Fruit fly (Drosophila melanogaster) whole organism, embryonic: Measurements from ENCODE around the gene Hip14.

Experiments
- CG10147 ChIP-seq: fragments of 200-800 bp; sonication (Bioruptor generic); optimal IDR thresholded peaks from 2 replicates; lab custom pipeline; 2019; ENCODE audit warnings: missing biosample characterization, mild to moderate bottlenecking, missing genetic modification characterization, moderate library complexity
- CG1024 ChIP-seq: fragments of 200-800 bp; sonication (Bioruptor generic); IDR thresholded peaks from 2 replicates; pipeline ENCODE4 v1.3.6; 2022; ENCODE audit warnings: missing biosample characterization, missing genetic modification characterization
- CG10654 ChIP-seq: fragments of 200-800 bp; sonication (Bioruptor generic); optimal IDR thresholded peaks from 2 replicates; lab custom pipeline; 2016; ENCODE audit warnings: missing biosample characterization, missing genetic modification characterization
- CG10979 ChIP-seq: fragments of 200-800 bp; sonication (Bioruptor generic); optimal IDR thresholded peaks from 2 replicates; lab custom pipeline; 2018; ENCODE audit warnings: missing biosample characterization, mild to moderate bottlenecking, missing genetic modification characterization, moderate library complexity
- CG13424 ChIP-seq: fragments of 200-800 bp; sonication (Bioruptor generic); optimal IDR thresholded peaks from 2 replicates; lab custom pipeline; 2019; ENCODE audit warnings: missing biosample characterization, mild to moderate bottlenecking, missing genetic modification characterization, moderate library complexity
- CG14014 ChIP-seq: fragments of 200-800 bp; sonication (Bioruptor generic); IDR thresholded peaks from 2 replicates; pipeline ENCODE4 v1.3.6; 2022; ENCODE audit warnings: missing biosample characterization, missing genetic modification characterization
- CG14667 ChIP-seq: fragments of 200-800 bp; sonication (Bioruptor generic); IDR thresholded peaks from 2 replicates; pipeline ENCODE4 v1.3.6; 2022; ENCODE audit warnings: missing biosample characterization, missing genetic modification characterization
- CG15073 ChIP-seq: fragments of 200-800 bp; sonication (Bioruptor generic); optimal IDR thresholded peaks from 2 replicates; lab custom pipeline; 2016; ENCODE audit warnings: missing biosample characterization, missing genetic modification characterization
- CG17385 ChIP-seq: fragments of 200-800 bp; sonication (Bioruptor generic); optimal IDR thresholded peaks from 3 replicates; lab custom pipeline; 2018; ENCODE audit warnings: missing biosample characterization, mild to moderate bottlenecking, missing genetic modification characterization
- CG30403 ChIP-seq: fragments of 200-800 bp; sonication (Bioruptor generic); optimal IDR thresholded peaks from 3 replicates; lab custom pipeline; 2016; ENCODE audit warnings: missing biosample characterization, missing genetic modification characterization
- CG34376 ChIP-seq: fragments of 200-800 bp; sonication (Bioruptor generic); optimal IDR thresholded peaks from 2 replicates; lab custom pipeline; 2018; ENCODE audit warnings: missing biosample characterization, mild to moderate bottlenecking, missing genetic modification characterization
- CG4328 ChIP-seq: fragments of 200-800 bp; sonication (Bioruptor generic); optimal IDR thresholded peaks from 3 replicates; lab custom pipeline; 2017; ENCODE audit warnings: missing biosample characterization, missing genetic modification reagents, missing genetic modification characterization
- CG6689 ChIP-seq: fragments of 200-800 bp; sonication (Bioruptor generic); IDR thresholded peaks from 2 replicates; pipeline ENCODE4 v1.3.6; 2022; ENCODE audit warnings: missing biosample characterization, missing genetic modification characterization
- CG7786 ChIP-seq: fragments of 200-800 bp; sonication (Bioruptor generic); optimal IDR thresholded peaks from 2 replicates; lab custom pipeline; 2016; ENCODE audit warnings: missing biosample characterization, missing genetic modification characterization
- CG7839 ChIP-seq: fragments of 200-800 bp; sonication (Bioruptor generic); optimal IDR thresholded peaks from 3 replicates; lab custom pipeline; 2018; ENCODE audit warnings: missing biosample characterization, mild to moderate bottlenecking, missing genetic modification characterization, moderate library complexity
- CG8290 ChIP-seq, 3 experiments: fragments of 200-800 bp; sonication (Bioruptor generic); optimal IDR thresholded peaks; 2 replicates each; lab custom pipeline; 2016 to 2019; ENCODE audit warnings: missing biosample characterization in 3 of 3, missing genetic modification characterization in 3 of 3, mild to moderate bottlenecking in 2 of 3, moderate library complexity in 1 of 3
- CrebB ChIP-seq: fragments of 200-800 bp; sonication (Bioruptor generic); optimal IDR thresholded peaks from 3 replicates; lab custom pipeline; 2018; ENCODE audit warnings: missing biosample characterization, mild to moderate bottlenecking, missing genetic modification characterization
- D19A ChIP-seq: fragments of 200-800 bp; optimal IDR thresholded peaks from 3 replicates; lab custom pipeline; 2019; ENCODE audit warnings: missing biosample characterization, mild to moderate bottlenecking, missing genetic modification characterization, moderate library complexity
- Doc2 ChIP-seq: fragments of 200-800 bp; sonication (Bioruptor generic); IDR thresholded peaks from 2 replicates; pipeline ENCODE4 v1.3.6; 2022; ENCODE audit warnings: missing biosample characterization, missing genetic modification characterization
- Fer2 ChIP-seq: fragments of 200-800 bp; sonication (Bioruptor generic); optimal IDR thresholded peaks from 2 replicates; lab custom pipeline; 2018; ENCODE audit warnings: missing biosample characterization, mild to moderate bottlenecking, missing genetic modification characterization, moderate library complexity
- H2.0 ChIP-seq: fragments of 200-800 bp; sonication (Bioruptor generic); IDR thresholded peaks from 2 replicates; pipeline ENCODE4 v1.3.6; 2022; ENCODE audit warnings: missing biosample characterization, missing genetic modification characterization
- Kr ChIP-seq: fragments of 200-800 bp; sonication (Bioruptor generic); optimal IDR thresholded peaks from 2 replicates; lab custom pipeline; 2017; ENCODE audit warnings: missing biosample characterization, mild to moderate bottlenecking, missing genetic modification characterization
- MESR4 ChIP-seq: fragments of 200-800 bp; sonication (Bioruptor generic); optimal IDR thresholded peaks from 2 replicates; lab custom pipeline; 2018; ENCODE audit warnings: missing biosample characterization, mild to moderate bottlenecking, missing genetic modification characterization, moderate library complexity
- Oli ChIP-seq: fragments of 200-800 bp; sonication (Bioruptor generic); optimal IDR thresholded peaks from 2 replicates; lab custom pipeline; 2018; ENCODE audit warnings: missing biosample characterization, mild to moderate bottlenecking, missing genetic modification characterization, moderate library complexity
- Ptx1 ChIP-seq: fragments of 200-800 bp; sonication (Bioruptor generic); IDR thresholded peaks from 2 replicates; pipeline ENCODE4 v1.3.6; 2022; ENCODE audit warnings: missing biosample characterization, missing genetic modification characterization
- Sin3A ChIP-seq: fragments of >200 bp; optimal IDR thresholded peaks from 2 replicates; lab custom pipeline; 2018
- Xbp1 ChIP-seq: fragments of 200-800 bp; sonication (Bioruptor generic); optimal IDR thresholded peaks from 3 replicates; lab custom pipeline; 2016; ENCODE audit warnings: missing biosample characterization, mild to moderate bottlenecking, missing genetic modification characterization
- bsh ChIP-seq, 2 experiments: fragments of 200-800 bp; sonication (Bioruptor generic); optimal IDR thresholded peaks; 2 replicates each; lab custom pipeline; 2017 to 2018; ENCODE audit warnings: mild to moderate bottlenecking in 2 of 2, missing biosample characterization in 2 of 2, missing genetic modification characterization in 2 of 2, moderate library complexity in 1 of 2
- crc ChIP-seq: fragments of 200-800 bp; sonication (Bioruptor generic); optimal IDR thresholded peaks from 2 replicates; lab custom pipeline; 2016; ENCODE audit warnings: missing biosample characterization, missing genetic modification characterization
- danr ChIP-seq: fragments of 200-800 bp; sonication (Bioruptor generic); IDR thresholded peaks from 2 replicates; pipeline ENCODE4 v1.3.6; 2022; ENCODE audit warnings: missing biosample characterization, missing genetic modification characterization
- dimm ChIP-seq: fragments of 200-800 bp; sonication (Bioruptor generic); IDR thresholded peaks from 2 replicates; pipeline ENCODE4 v1.3.6; 2022; ENCODE audit warnings: missing biosample characterization, missing genetic modification characterization
- disco-r ChIP-seq: fragments of 200-800 bp; sonication (Bioruptor generic); optimal IDR thresholded peaks from 2 replicates; lab custom pipeline; 2016; ENCODE audit warnings: missing biosample characterization, missing genetic modification characterization
- dpn ChIP-seq, 2 experiments: fragments of 200-800 bp; sonication (Bioruptor generic); optimal IDR thresholded peaks; 3 replicates each; lab custom pipeline; 2016; ENCODE audit warnings: missing biosample characterization in 2 of 2, missing genetic modification characterization in 2 of 2
- dysf ChIP-seq: fragments of 200-800 bp; sonication (Bioruptor generic); IDR thresholded peaks from 3 replicates; pipeline ENCODE4 v1.3.6; 2022; ENCODE audit warnings: missing biosample characterization, missing genetic modification characterization
- ewg ChIP-seq: fragments of 200-800 bp; sonication (Bioruptor generic); optimal IDR thresholded peaks from 3 replicates; lab custom pipeline; 2017; ENCODE audit warnings: mild to moderate bottlenecking, missing biosample characterization, missing genetic modification reagents, missing genetic modification characterization
- her ChIP-seq: fragments of 200-800 bp; sonication (Bioruptor generic); optimal IDR thresholded peaks from 2 replicates; lab custom pipeline; 2016; ENCODE audit warnings: missing biosample characterization, missing genetic modification characterization
- nom ChIP-seq: fragments of 200-800 bp; sonication (Bioruptor generic); optimal IDR thresholded peaks from 2 replicates; lab custom pipeline; 2017; ENCODE audit warnings: missing biosample characterization, missing genetic modification characterization, mild to moderate bottlenecking, moderate library complexity, missing genetic modification reagents
- row ChIP-seq: fragments of 200-800 bp; sonication (Bioruptor generic); IDR thresholded peaks from 3 replicates; pipeline ENCODE4 v1.3.6; 2022; ENCODE audit warnings: missing biosample characterization, missing genetic modification characterization
- scrt ChIP-seq: fragments of 200-800 bp; sonication (Bioruptor generic); optimal IDR thresholded peaks from 2 replicates; lab custom pipeline; 2018; ENCODE audit warnings: missing biosample characterization, mild to moderate bottlenecking, missing genetic modification characterization, moderate library complexity
- sisA ChIP-seq: fragments of 200-800 bp; sonication (Bioruptor generic); IDR thresholded peaks from 2 replicates; pipeline ENCODE4 v1.3.6; 2022; ENCODE audit warnings: missing biosample characterization, missing genetic modification characterization
- tap ChIP-seq: fragments of 200-800 bp; optimal IDR thresholded peaks from 3 replicates; lab custom pipeline; 2019; ENCODE audit warnings: missing biosample characterization, mild to moderate bottlenecking, missing genetic modification characterization, moderate library complexity
- tio ChIP-seq: fragments of 200-800 bp; sonication (Bioruptor generic); optimal IDR thresholded peaks from 2 replicates; lab custom pipeline; 2017; ENCODE audit warnings: missing biosample characterization, missing genetic modification characterization, inconsistent platforms

The Hip14 gene

dm6 chr3L:16021064-16021683 lies 33.1 kb downstream of the Hip14 start (continued):
- TF ChIP-seq CG8290 (GFP tag; optimal IDR thresholded peaks at IDR 0.05; lab: Kevin White, UChicago) = peak; percentile 14
- TF ChIP-seq CG8290 (tag; optimal IDR thresholded peaks at IDR 0.05; lab: Kevin White, UChicago) = peak; percentile 30 to 31
- TF ChIP-seq crc (GFP tag; lab: Kevin White, UChicago) = peak; percentile 3
- TF ChIP-seq CG17385 = peak; percentile 6
- peak; percentile 33 for TF ChIP-seq CG10654 (GFP tag; lab: Kevin White, UChicago)
- TF ChIP-seq sisA = peak; percentile 53; the same call in 1 of the 2 replicates
- no peak for TF ChIP-seq danr (GFP tag; lab: Robert Waterston, UW)
- TF ChIP-seq CG13424 (tag; lab: Kevin White, UChicago) = peak; percentile 46
- no peak for TF ChIP-seq Fer2 (tag; lab: Kevin White, UChicago)
- TF ChIP-seq CG1024 (GFP tag; lab: Robert Waterston, UW) = peak; percentile 58
- peak; percentile 29; the same call in 1 of the 2 replicates for TF ChIP-seq H2.0
- peak; percentile 65 for TF ChIP-seq D19A (tag; lab: Kevin White, UChicago)
- no peak for TF ChIP-seq tap (tag; lab: Kevin White, UChicago)
- peak; percentile 52 for TF ChIP-seq CG30403 (GFP tag; lab: Kevin White, UChicago)
- TF ChIP-seq tio (GFP tag; lab: Kevin White, UChicago) = peak; percentile 50
- TF ChIP-seq disco-r (GFP tag; lab: Kevin White, UChicago) = peak; percentile 16
- no peak for TF ChIP-seq Sin3A (lab: Kevin White, UChicago)
- no peak for TF ChIP-seq CG4328 (GFP tag; lab: Kevin White, UChicago)
- no peak for TF ChIP-seq CG10147 (GFP tag; lab: Kevin White, UChicago)
- peak; percentile 36; the same call in 1 of the 3 replicates for TF ChIP-seq dysf (GFP tag; lab: Robert Waterston, UW)
- peak; percentile 26 to 32 for TF ChIP-seq dpn (GFP tag; optimal IDR thresholded peaks at IDR 0.05; lab: Kevin White, UChicago)
- TF ChIP-seq CG7786 (GFP tag; lab: Kevin White, UChicago) = peak; percentile 33
- no peak for TF ChIP-seq Ptx1 (GFP tag; lab: Robert Waterston, UW)
- TF ChIP-seq CG7839 = peak; percentile 57
- peak in 1 of 2 experiments; percentile 74 for TF ChIP-seq bsh (GFP tag; optimal IDR thresholded peaks at IDR 0.05; lab: Kevin White, UChicago)
- TF ChIP-seq Doc2 (GFP tag; lab: Robert Waterston, UW) = no peak
- TF ChIP-seq CG15073 (GFP tag; lab: Kevin White, UChicago) = peak; percentile 41
- TF ChIP-seq her (GFP tag; lab: Kevin White, UChicago) = peak; percentile 28
- TF ChIP-seq Oli (tag; lab: Kevin White, UChicago) = peak; percentile 45
- TF ChIP-seq CG14014 = no peak
- peak; percentile 54 for TF ChIP-seq Kr
- peak; percentile 8 for TF ChIP-seq ewg (GFP tag; lab: Kevin White, UChicago)
- peak; percentile 53; the same call in 1 of the 2 replicates for TF ChIP-seq CG6689 (GFP tag; lab: Robert Waterston, UW)
- no peak for TF ChIP-seq nom
- TF ChIP-seq row (GFP tag; lab: Robert Waterston, UW) = peak; percentile 50
- TF ChIP-seq CG10979 = peak; percentile 84
- peak; percentile 47 for TF ChIP-seq Xbp1 (GFP tag; lab: Kevin White, UChicago)
- no peak for TF ChIP-seq scrt (GFP tag; lab: Kevin White, UChicago)
- no peak for TF ChIP-seq CrebB (tag; lab: Kevin White, UChicago)
- no peak for TF ChIP-seq dimm (GFP tag; lab: Robert Waterston, UW)
- TF ChIP-seq CG14667 (GFP tag; lab: Robert Waterston, UW) = 0 out of 2 replicates have a peak, but pooled peaks have one; percentile 7
- TF ChIP-seq CG34376 (GFP tag; lab: Kevin White, UChicago) = no peak
- TF ChIP-seq MESR4 = no peak
